Worm (Caenorhabditis elegans) whole organism, midembryonic: Measurements from ENCODE around the gene cyp-33E1.

Source experiments
- T22C8.4 ChIP-seq: fragments of 200-800 bp; sonication (Bioruptor generic); IDR thresholded peaks from 2 replicates; pipeline ENCODE4 v1.3.6; 2022; ENCODE audit warnings: missing genetic modification characterization, missing compliant biosample characterization
- cog-1 ChIP-seq: sonication (generic microtip); optimal IDR thresholded peaks from 2 replicates; lab custom pipeline; 2016; ENCODE audit warnings: missing genetic modification characterization, missing compliant biosample characterization
- flt-1 ChIP-seq: fragments of 200-800 bp; sonication (Bioruptor generic); IDR thresholded peaks from 2 replicates; pipeline ENCODE4 v1.3.6; 2022; ENCODE audit warnings: missing genetic modification characterization, missing compliant biosample characterization
- klf-2 ChIP-seq: fragments of 200-800 bp; sonication (Bioruptor generic); conservative IDR thresholded peaks from 2 replicates; pipeline ENCODE4 v1.3.6; 2022; ENCODE audit warnings: missing genetic modification reagents, missing genetic modification characterization, missing compliant biosample characterization
- med-1 ChIP-seq: sonication (generic microtip); optimal IDR thresholded peaks from 2 replicates; lab custom pipeline; 2017; ENCODE audit warnings: missing genetic modification characterization, mild to moderate bottlenecking, missing compliant biosample characterization, antibody characterized with exemption, missing genetic modification reagents; ENCODE audit not compliant: insufficient read depth
- ref-1 ChIP-seq: fragments of 200-800 bp; sonication (Bioruptor generic); conservative IDR thresholded peaks from 2 replicates; pipeline ENCODE4 v1.3.6; 2022; ENCODE audit warnings: missing genetic modification reagents, missing genetic modification characterization, missing compliant biosample characterization
- tab-1 ChIP-seq: fragments of 200-800 bp; sonication (Bioruptor generic); IDR thresholded peaks from 2 replicates; pipeline ENCODE4 v1.3.6; 2022; ENCODE audit warnings: missing genetic modification characterization, missing compliant biosample characterization
- ztf-23 ChIP-seq: fragments of 200-800 bp; sonication (Bioruptor generic); IDR thresholded peaks from 2 replicates; pipeline ENCODE4 v1.3.6; 2022; ENCODE audit warnings: missing genetic modification reagents, missing genetic modification characterization, missing compliant biosample characterization
- ztf-29 ChIP-seq: fragments of 200-800 bp; sonication (Bioruptor generic); IDR thresholded peaks from 2 replicates; pipeline ENCODE4 v1.3.6; 2022; ENCODE audit warnings: missing genetic modification reagents, missing genetic modification characterization, missing compliant biosample characterization

The cyp-33E1 gene

ce11 chrIV:8668635-8669034, 20.2 kb upstream of the cyp-33E1 start, which contains the start of gene cdh-5:
TSS of gene cdh-5 (plus strand) at chrIV:8668935.
- no peak for TF ChIP-seq klf-2 (GFP tag; lab: Robert Waterston, UW)
- TF ChIP-seq ztf-29, result no peak
- no peak for TF ChIP-seq flt-1 (GFP tag; lab: Robert Waterston, UW)
- no peak for TF ChIP-seq T22C8.4
- no peak for TF ChIP-seq med-1
- TF ChIP-seq ztf-23 (GFP tag; lab: Robert Waterston, UW), result no peak
- no peak for TF ChIP-seq ref-1 (GFP tag; lab: Robert Waterston, UW)
- TF ChIP-seq cog-1 (tag; lab: Kevin White, UChicago), result no peak
- no peak for TF ChIP-seq tab-1 (GFP tag; lab: Robert Waterston, UW)

ce11 chrIV:8665778-8666177, 17.4 kb upstream of the cyp-33E1 start:
- no peak for TF ChIP-seq T22C8.4
- TF ChIP-seq med-1, result no peak
- TF ChIP-seq klf-2 (GFP tag; lab: Robert Waterston, UW), result no peak
- no peak for TF ChIP-seq ztf-29
- no peak for TF ChIP-seq ref-1 (GFP tag; lab: Robert Waterston, UW)
- no peak for TF ChIP-seq tab-1 (GFP tag; lab: Robert Waterston, UW)
- TF ChIP-seq ztf-23 (GFP tag; lab: Robert Waterston, UW), result no peak
- TF ChIP-seq flt-1 (GFP tag; lab: Robert Waterston, UW), result no peak
- no peak for TF ChIP-seq cog-1 (tag; lab: Kevin White, UChicago)

- TF ChIP-seq cog-1 (tag; lab: Kevin White, UChicago) (no peak), flt-1 (GFP tag; lab: Robert Waterston, UW) (no peak), klf-2 (GFP tag; lab: Robert Waterston, UW) (no peak), ref-1 (GFP tag; lab: Robert Waterston, UW) (no peak), ztf-29 (no peak), ztf-23 (GFP tag; lab: Robert Waterston, UW) (no peak), T22C8.4 (no peak), tab-1 (GFP tag; lab: Robert Waterston, UW) (no peak), med-1 (no peak)
These were observed 9.7 kb upstream of the cyp-33E1 start, which contains the start of gene C49C8.6 for ce11 chrIV:8658122-8658521. TSS of gene C49C8.6 (minus strand) at chrIV:8658222.

- TF ChIP-seq ztf-29 (no peak), med-1 (no peak), flt-1 (GFP tag; lab: Robert Waterston, UW) (no peak), klf-2 (GFP tag; lab: Robert Waterston, UW) (no peak), ref-1 (GFP tag; lab: Robert Waterston, UW) (no peak), cog-1 (tag; lab: Kevin White, UChicago) (no peak), tab-1 (GFP tag; lab: Robert Waterston, UW) (no peak), ztf-23 (GFP tag; lab: Robert Waterston, UW) (no peak)
These were observed 5.8 kb upstream of the cyp-33E1 start, which contains the start of gene C49C8.1 for ce11 chrIV:8654115-8654628. TSS of gene C49C8.1 (plus strand) at chrIV:8654578.

ce11 chrIV:8653592-8653991, 5.2 kb upstream of the cyp-33E1 start, which contains the start of gene C49C8.5:
TSS of gene C49C8.5 (minus strand) at chrIV:8653664.
- no peak for TF ChIP-seq tab-1 (GFP tag; lab: Robert Waterston, UW)
- TF ChIP-seq ztf-23 (GFP tag; lab: Robert Waterston, UW), result no peak

- no peak for TF ChIP-seq cog-1 (tag; lab: Kevin White, UChicago)
- no peak for TF ChIP-seq ztf-29
- TF ChIP-seq tab-1 (GFP tag; lab: Robert Waterston, UW), result no peak
These were observed 3.4 kb upstream of the cyp-33E1 start, which contains the start of gene C49C8.8 for ce11 chrIV:8651835-8652234. TSS of gene C49C8.8 (plus strand) at chrIV:8652135.

ce11 chrIV:8650696-8651095, 2.3 kb upstream of the cyp-33E1 start, which contains the start of gene C49C8.2:
TSS of gene C49C8.2 (plus strand) at chrIV:8651088.
- no peak for TF ChIP-seq T22C8.4
- TF ChIP-seq med-1, result no peak
- TF ChIP-seq ztf-23 (GFP tag; lab: Robert Waterston, UW), result no peak
- TF ChIP-seq flt-1 (GFP tag; lab: Robert Waterston, UW), result no peak
- TF ChIP-seq tab-1 (GFP tag; lab: Robert Waterston, UW), result no peak
- no peak for TF ChIP-seq klf-2 (GFP tag; lab: Robert Waterston, UW)
- no peak for TF ChIP-seq ref-1 (GFP tag; lab: Robert Waterston, UW)
- TF ChIP-seq cog-1 (tag; lab: Kevin White, UChicago), result no peak
- no peak for TF ChIP-seq ztf-29

- TF ChIP-seq flt-1 (GFP tag; lab: Robert Waterston, UW), result no peak
- no peak for TF ChIP-seq ref-1 (GFP tag; lab: Robert Waterston, UW)
- no peak for TF ChIP-seq ztf-29
- TF ChIP-seq T22C8.4, result no peak
- TF ChIP-seq med-1, result no peak
These were observed 4.0 kb downstream of the cyp-33E1 start, which contains the start of gene C49C8.3 for ce11 chrIV:8644432-8644831. TSS of gene C49C8.3 (plus strand) at chrIV:8644732.

ce11 chrIV:8638761-8639160, 9.6 kb downstream of the cyp-33E1 start, which contains the start of gene F42A9.9:
TSS of gene F42A9.9 (minus strand) at chrIV:8638861.
- no peak for TF ChIP-seq ztf-23 (GFP tag; lab: Robert Waterston, UW)
- TF ChIP-seq klf-2 (GFP tag; lab: Robert Waterston, UW), result no peak
- no peak for TF ChIP-seq tab-1 (GFP tag; lab: Robert Waterston, UW)
- no peak for TF ChIP-seq med-1
- TF ChIP-seq flt-1 (GFP tag; lab: Robert Waterston, UW), result no peak
- TF ChIP-seq ref-1 (GFP tag; lab: Robert Waterston, UW), result no peak
- TF ChIP-seq ztf-29, result no peak
- no peak for TF ChIP-seq T22C8.4
- no peak for TF ChIP-seq cog-1 (tag; lab: Kevin White, UChicago)

- TF ChIP-seq klf-2 (GFP tag; lab: Robert Waterston, UW) (no peak), med-1 (no peak), ztf-29 (no peak), flt-1 (GFP tag; lab: Robert Waterston, UW) (no peak), tab-1 (GFP tag; lab: Robert Waterston, UW) (no peak), ztf-23 (GFP tag; lab: Robert Waterston, UW) (no peak), ref-1 (GFP tag; lab: Robert Waterston, UW) (no peak), cog-1 (tag; lab: Kevin White, UChicago) (no peak), T22C8.4 (no peak)
These were observed 17.4 kb downstream of the cyp-33E1 start, which contains the start of gene dgk-4 for ce11 chrIV:8631033-8631432. TSS of gene dgk-4 (plus strand) at chrIV:8631333.
